Worm (Caenorhabditis elegans) whole organism, late embryonic: ENCODE results near the gene mrpl-45.

Experiments used
- C08G9.2 ChIP-seq: sonication (generic microtip); optimal IDR thresholded peaks from 2 replicates; lab custom pipeline; 2016; ENCODE audit warnings: mild to moderate bottlenecking, missing genetic modification characterization, moderate library complexity, missing compliant biosample characterization
- C38D4.7 ChIP-seq: fragments of 200-800 bp; sonication (Bioruptor generic); optimal IDR thresholded peaks from 2 replicates; lab custom pipeline; 2018; ENCODE audit warnings: mild to moderate bottlenecking, missing genetic modification characterization, moderate library complexity, missing compliant biosample characterization
- F13H6.1 ChIP-seq: sonication (generic microtip); optimal IDR thresholded peaks from 2 replicates; lab custom pipeline; 2016; ENCODE audit warnings: missing genetic modification characterization, missing compliant biosample characterization
- K02D7.2 ChIP-seq: sonication (generic microtip); optimal IDR thresholded peaks from 2 replicates; lab custom pipeline; 2017; ENCODE audit warnings: mild to moderate bottlenecking, missing genetic modification characterization, missing compliant biosample characterization
- K09A11.1 ChIP-seq: sonication (generic microtip); optimal IDR thresholded peaks from 2 replicates; lab custom pipeline; 2017; ENCODE audit warnings: antibody characterized with exemption, mild to moderate bottlenecking, missing genetic modification characterization, missing compliant biosample characterization; ENCODE audit not compliant: insufficient read depth
- T23F11.4 ChIP-seq: fragments of 200-800 bp; sonication (Bioruptor generic); optimal IDR thresholded peaks from 2 replicates; lab custom pipeline; 2018; ENCODE audit warnings: mild to moderate bottlenecking, missing genetic modification characterization, missing compliant biosample characterization
- Y22D7AL.16 ChIP-seq: sonication (generic microtip); optimal IDR thresholded peaks from 2 replicates; lab custom pipeline; 2016; ENCODE audit warnings: missing genetic modification characterization, missing compliant biosample characterization
- ahr-1 ChIP-seq: sonication (generic microtip); optimal IDR thresholded peaks from 2 replicates; lab custom pipeline; 2016; ENCODE audit warnings: missing genetic modification characterization, missing compliant biosample characterization
- ama-1 ChIP-seq: fragments of 150-350 bp; optimal IDR thresholded peaks from 2 replicates; lab custom pipeline; 2014
- ceh-14 ChIP-seq: sonication (generic microtip); optimal IDR thresholded peaks from 2 replicates; lab custom pipeline; 2016; ENCODE audit warnings: missing genotype, missing genetic modification characterization, missing compliant biosample characterization
- ceh-19 ChIP-seq: fragments of 200-800 bp; sonication (Bioruptor generic); optimal IDR thresholded peaks from 2 replicates; lab custom pipeline; 2018; ENCODE audit warnings: mild to moderate bottlenecking, missing genetic modification characterization, missing compliant biosample characterization
- ceh-2 ChIP-seq: sonication (generic microtip); optimal IDR thresholded peaks from 2 replicates; lab custom pipeline; 2016; ENCODE audit warnings: missing genotype, missing genetic modification characterization, missing compliant biosample characterization
- ceh-24 ChIP-seq: sonication (generic microtip); optimal IDR thresholded peaks from 2 replicates; lab custom pipeline; 2016; ENCODE audit warnings: mild to moderate bottlenecking, missing genetic modification characterization, missing compliant biosample characterization
- ceh-30 ChIP-seq: fragments of 150-350 bp; optimal IDR thresholded peaks from 2 replicates; lab custom pipeline; 2014; ENCODE audit warnings: missing biosample characterization, missing genetic modification characterization
- ceh-31 ChIP-seq: sonication (generic microtip); optimal IDR thresholded peaks from 2 replicates; lab custom pipeline; 2016; ENCODE audit warnings: missing genetic modification characterization, missing compliant biosample characterization
- ceh-34 ChIP-seq: sonication (generic microtip); optimal IDR thresholded peaks from 2 replicates; lab custom pipeline; 2016; ENCODE audit warnings: mild to moderate bottlenecking, missing genetic modification characterization, missing compliant biosample characterization
- ceh-45 ChIP-seq: fragments of 200-800 bp; sonication (Bioruptor generic); IDR thresholded peaks from 2 replicates; pipeline ENCODE4 v1.3.6; 2022; ENCODE audit warnings: missing genetic modification reagents, missing genetic modification characterization, missing compliant biosample characterization
- ceh-48 ChIP-seq: sonication (generic microtip); optimal IDR thresholded peaks from 2 replicates; lab custom pipeline; 2016; ENCODE audit warnings: missing genetic modification characterization, inconsistent platforms, missing compliant biosample characterization
- che-1 ChIP-seq: sonication (generic microtip); optimal IDR thresholded peaks from 2 replicates; lab custom pipeline; 2016; ENCODE audit warnings: mild to moderate bottlenecking, missing genetic modification characterization, missing compliant biosample characterization
- dve-1 ChIP-seq: sonication (generic microtip); optimal IDR thresholded peaks from 2 replicates; lab custom pipeline; 2017; ENCODE audit warnings: antibody characterized with exemption, mild to moderate bottlenecking, missing genetic modification characterization, missing compliant biosample characterization
- elt-2 ChIP-seq: sonication (generic microtip); optimal IDR thresholded peaks from 2 replicates; lab custom pipeline; 2016; ENCODE audit warnings: missing genetic modification reagents, missing genetic modification characterization, missing compliant biosample characterization
- elt-4 ChIP-seq: sonication (generic microtip); optimal IDR thresholded peaks from 2 replicates; lab custom pipeline; 2016; ENCODE audit warnings: missing genetic modification characterization, missing compliant biosample characterization
- fax-1 ChIP-seq: sonication (generic microtip); optimal IDR thresholded peaks from 2 replicates; lab custom pipeline; 2016; ENCODE audit warnings: missing genotype, missing genetic modification characterization, missing compliant biosample characterization
- fkh-10 ChIP-seq: fragments of 150-350 bp; optimal IDR thresholded peaks from 2 replicates; lab custom pipeline; 2014; ENCODE audit warnings: missing biosample characterization, missing genetic modification reagents, missing genetic modification characterization
- gmeb-2 ChIP-seq: sonication (generic microtip); optimal IDR thresholded peaks from 2 replicates; lab custom pipeline; 2016; ENCODE audit warnings: missing genetic modification characterization, inconsistent platforms, missing compliant biosample characterization
- hlh-13 ChIP-seq: fragments of 200-800 bp; sonication (Bioruptor generic); optimal IDR thresholded peaks from 2 replicates; lab custom pipeline; 2018; ENCODE audit warnings: mild to moderate bottlenecking, missing genetic modification characterization, missing compliant biosample characterization
- hlh-15 ChIP-seq: sonication (generic microtip); optimal IDR thresholded peaks from 2 replicates; lab custom pipeline; 2016; ENCODE audit warnings: missing genetic modification characterization, missing compliant biosample characterization
- hlh-6 ChIP-seq: sonication (generic microtip); optimal IDR thresholded peaks from 2 replicates; lab custom pipeline; 2016; ENCODE audit warnings: missing genotype, missing genetic modification characterization, missing compliant biosample characterization
- lim-6 ChIP-seq: sonication (generic microtip); optimal IDR thresholded peaks from 2 replicates; lab custom pipeline; 2016; ENCODE audit warnings: missing genetic modification characterization, missing compliant biosample characterization
- lin-11 ChIP-seq: fragments of 200-800 bp; sonication (Bioruptor generic); optimal IDR thresholded peaks from 2 replicates; lab custom pipeline; 2018; ENCODE audit warnings: mild to moderate bottlenecking, missing genetic modification characterization, missing compliant biosample characterization
- madf-2 ChIP-seq: sonication (generic microtip); optimal IDR thresholded peaks from 2 replicates; lab custom pipeline; 2017; ENCODE audit warnings: missing genetic modification characterization, missing compliant biosample characterization
- nfya-1 ChIP-seq: sonication (generic microtip); optimal IDR thresholded peaks from 2 replicates; lab custom pipeline; 2017; ENCODE audit warnings: missing genetic modification characterization, mild to moderate bottlenecking, missing compliant biosample characterization, antibody characterized with exemption, moderate library complexity
- nhr-11 ChIP-seq: fragments of 150-350 bp; optimal IDR thresholded peaks from 2 replicates; lab custom pipeline; 2014; ENCODE audit warnings: missing biosample characterization, missing genetic modification characterization
- nhr-232 ChIP-seq: sonication (generic microtip); optimal IDR thresholded peaks from 2 replicates; lab custom pipeline; 2016; ENCODE audit warnings: missing genetic modification characterization, missing compliant biosample characterization
- npax-4 ChIP-seq: sonication (generic microtip); optimal IDR thresholded peaks from 2 replicates; lab custom pipeline; 2016; ENCODE audit warnings: missing genetic modification characterization, missing compliant biosample characterization
- odd-2 ChIP-seq: sonication (generic microtip); optimal IDR thresholded peaks from 2 replicates; lab custom pipeline; 2017; ENCODE audit warnings: antibody characterized with exemption, mild to moderate bottlenecking, missing genetic modification characterization, missing compliant biosample characterization
- pag-3 ChIP-seq: sonication (generic microtip); optimal IDR thresholded peaks from 2 replicates; lab custom pipeline; 2016; ENCODE audit warnings: missing compliant biosample characterization, missing genetic modification characterization, borderline replicate concordance
- pat-9 ChIP-seq: fragments of 200-800 bp; sonication (Bioruptor generic); optimal IDR thresholded peaks from 2 replicates; lab custom pipeline; 2018; ENCODE audit warnings: mild to moderate bottlenecking, missing genetic modification characterization, moderate library complexity, missing compliant biosample characterization
- pax-1 ChIP-seq: fragments of 150-350 bp; optimal IDR thresholded peaks from 2 replicates; lab custom pipeline; 2014; ENCODE audit warnings: missing biosample characterization, missing genetic modification characterization
- pha-2 ChIP-seq: sonication (generic microtip); optimal IDR thresholded peaks from 2 replicates; lab custom pipeline; 2017; ENCODE audit warnings: mild to moderate bottlenecking, missing genetic modification characterization, missing compliant biosample characterization
- ref-2 ChIP-seq: sonication (generic microtip); optimal IDR thresholded peaks from 2 replicates; lab custom pipeline; 2016; ENCODE audit warnings: missing genetic modification characterization, missing compliant biosample characterization
- rnt-1 ChIP-seq: sonication (generic microtip); optimal IDR thresholded peaks from 2 replicates; lab custom pipeline; 2016; ENCODE audit warnings: missing genetic modification characterization, missing compliant biosample characterization
- sox-2 ChIP-seq: fragments of 200-800 bp; sonication (Bioruptor generic); IDR thresholded peaks from 2 replicates; pipeline ENCODE4 v1.3.6; 2022; ENCODE audit warnings: missing genetic modification reagents, missing genetic modification characterization, missing compliant biosample characterization
- sox-4 ChIP-seq: sonication (generic microtip); optimal IDR thresholded peaks from 2 replicates; lab custom pipeline; 2017; ENCODE audit warnings: mild to moderate bottlenecking, missing genetic modification characterization, inconsistent platforms, missing compliant biosample characterization
- syd-9 ChIP-seq: sonication (generic microtip); optimal IDR thresholded peaks from 2 replicates; lab custom pipeline; 2016; ENCODE audit warnings: mild to moderate bottlenecking, missing genetic modification characterization, moderate library complexity, missing compliant biosample characterization
- tbx-2 ChIP-seq: sonication (generic microtip); optimal IDR thresholded peaks from 2 replicates; lab custom pipeline; 2016; ENCODE audit warnings: missing genetic modification characterization, missing compliant biosample characterization
- ttx-3 ChIP-seq: sonication (generic microtip); optimal IDR thresholded peaks from 2 replicates; lab custom pipeline; 2016; ENCODE audit warnings: missing genetic modification reagents, missing genetic modification characterization, missing compliant biosample characterization
- unc-3 ChIP-seq, 2 experiments: fragments of 200-800 bp in 1 of 2; sonication (Bioruptor generic) in 1 of 2; sonication (generic microtip) in 1 of 2; conservative IDR thresholded peaks in 1 of 2; optimal IDR thresholded peaks in 1 of 2; 2 replicates each; pipeline versions ENCODE4 v1.3.6 to Lab custom; 2016 to 2022; ENCODE audit warnings: missing compliant biosample characterization in 2 of 2, missing genetic modification characterization in 2 of 2, missing genetic modification reagents in 1 of 2
- unc-42 ChIP-seq: sonication (generic microtip); optimal IDR thresholded peaks from 2 replicates; lab custom pipeline; 2016; ENCODE audit warnings: missing genotype, missing genetic modification characterization, missing compliant biosample characterization
- unc-55 ChIP-seq: sonication (generic microtip); optimal IDR thresholded peaks from 2 replicates; lab custom pipeline; 2017; ENCODE audit warnings: missing biosample characterization, missing genetic modification reagents, missing genetic modification characterization
- unc-86 ChIP-seq: sonication (generic microtip); optimal IDR thresholded peaks from 2 replicates; lab custom pipeline; 2016; ENCODE audit warnings: missing genetic modification characterization, missing compliant biosample characterization
- ztf-16 ChIP-seq: sonication (generic microtip); optimal IDR thresholded peaks from 2 replicates; lab custom pipeline; 2017; ENCODE audit warnings: missing genetic modification characterization, missing compliant biosample characterization

Gene mrpl-45

ce11 chrIII:1201958-1202596 lies at the start of gene mrpl-45, which contains the start of gene Y119D3B.12:
mrpl-45 (minus strand) TSS chrIII:1202008.
Y119D3B.12 (plus strand) TSS chrIII:1202546.
- TF ChIP-seq nfya-1 (tag; lab: Kevin White, UChicago) (peak; percentile 74), unc-55 (no peak), fkh-10 (GFP tag; lab: Kevin White, UChicago) (no peak), nhr-11 (tag; lab: Kevin White, UChicago) (no peak), sox-4 (tag; lab: Kevin White, UChicago) (no peak), F13H6.1 (tag; lab: Kevin White, UChicago) (no peak), lim-6 (no peak), hlh-6 (tag; lab: Kevin White, UChicago) (no peak), unc-42 (tag; lab: Kevin White, UChicago) (peak; percentile 38), ceh-2 (tag; lab: Kevin White, UChicago) (peak; percentile 22), unc-3 (GFP tag; conservative IDR thresholded peaks at IDR 0.05; lab: Robert Waterston, UW) (no peak), unc-3 (tag; optimal IDR thresholded peaks at IDR 0.05; lab: Kevin White, UChicago) (peak; percentile 59), elt-2 (tag; lab: Kevin White, UChicago) (peak; percentile 54), pat-9 (peak; percentile 23), ceh-30 (tag; lab: Kevin White, UChicago) (no peak), ceh-34 (tag; lab: Kevin White, UChicago) (peak; percentile 20), gmeb-2 (tag; lab: Kevin White, UChicago) (no peak), madf-2 (tag; lab: Kevin White, UChicago) (peak; percentile 9), elt-4 (tag; lab: Kevin White, UChicago) (no peak), hlh-15 (no peak), lin-11 (no peak), dve-1 (tag; lab: Kevin White, UChicago) (peak; percentile 25), odd-2 (no peak), ztf-16 (tag; lab: Kevin White, UChicago) (peak; percentile 69), che-1 (tag; lab: Kevin White, UChicago) (peak; percentile 22), ttx-3 (tag; lab: Kevin White, UChicago) (peak; percentile 50), hlh-13 (GFP tag; lab: Kevin White, UChicago) (no peak), pag-3 (tag; lab: Kevin White, UChicago) (no peak), ceh-14 (peak; percentile 23), ceh-19 (no peak), K02D7.2 (tag; lab: Kevin White, UChicago) (no peak), pha-2 (no peak), unc-86 (peak; percentile 30), syd-9 (tag; lab: Kevin White, UChicago) (no peak), fax-1 (tag; lab: Kevin White, UChicago) (peak; percentile 18), pax-1 (tag; lab: Kevin White, UChicago) (peak; percentile 4), C38D4.7 (GFP tag; lab: Kevin White, UChicago) (no peak), tbx-2 (tag; lab: Kevin White, UChicago) (peak; percentile 52), ceh-48 (tag; lab: Kevin White, UChicago) (peak; percentile 84), npax-4 (peak; percentile 17), nhr-232 (no peak), ref-2 (no peak), ama-1 (lab: Kevin White, UChicago) (no peak), T23F11.4 (GFP tag; lab: Kevin White, UChicago) (no peak), ceh-45 (GFP tag; lab: Robert Waterston, UW) (no peak), C08G9.2 (tag; lab: Kevin White, UChicago) (no peak), Y22D7AL.16 (no peak), ceh-24 (tag; lab: Kevin White, UChicago) (no peak), ceh-31 (tag; lab: Kevin White, UChicago) (peak; percentile 39), rnt-1 (tag; lab: Kevin White, UChicago) (peak; percentile 35), ahr-1 (tag; lab: Kevin White, UChicago) (no peak), K09A11.1 (tag; lab: Kevin White, UChicago) (peak; percentile 8), sox-2 (GFP tag; lab: Robert Waterston, UW) (no peak)
